Fruit fly (Drosophila melanogaster) Kc167 (cell line): ENCODE data around the gene Neurl4.

Experiments used
- Myc ChIP-seq: fragments of >200 bp; optimal IDR thresholded peaks from 2 replicates; lab custom pipeline; 2017; ENCODE audit warnings: missing external identifiers
- insv ChIP-seq: fragments of >200 bp; optimal IDR thresholded peaks from 3 replicates; lab custom pipeline; 2018; ENCODE audit warnings: missing external identifiers
- psq ChIP-seq: fragments of >200 bp; optimal IDR thresholded peaks from 2 replicates; lab custom pipeline; 2017; ENCODE audit warnings: missing external identifiers

DNA sequence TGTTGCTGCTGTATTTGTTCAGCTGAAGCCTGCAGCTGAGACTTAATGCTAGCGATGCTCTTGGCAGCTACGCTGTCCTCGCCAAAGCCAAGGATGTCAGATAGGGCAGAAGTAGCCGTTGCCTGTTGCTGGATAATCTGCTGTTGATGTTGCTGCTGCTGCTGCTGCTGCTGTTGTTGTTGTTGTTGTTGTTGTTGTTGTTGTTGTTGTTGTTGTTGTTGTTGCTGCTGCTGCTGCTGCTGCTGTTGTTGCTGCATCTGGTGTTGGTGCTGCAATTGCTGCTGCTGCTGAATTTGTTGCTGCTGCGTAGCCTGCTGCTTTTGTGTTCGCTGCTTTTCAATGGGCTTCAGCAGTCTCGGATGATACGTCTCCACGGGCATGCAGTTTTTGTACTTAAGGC lies 22.1 kb downstream of the Neurl4 start:
- TF ChIP-seq Myc (lab: Kevin White, UChicago): no peak
- no peak for TF ChIP-seq psq (lab: Kevin White, UChicago)
- TF ChIP-seq insv (lab: Kevin White, UChicago): no peak
